Worm (Caenorhabditis elegans) whole organism, young adult: ENCODE results near the gene K01G5.10.

Experiments
- B0019.2 ChIP-seq: fragments of 200-800 bp; sonication (Bioruptor generic); conservative IDR thresholded peaks from 2 replicates; pipeline ENCODE4 v1.3.6; 2022; ENCODE audit warnings: missing genetic modification reagents, missing genetic modification characterization, missing compliant biosample characterization
- F23B12.7 ChIP-seq: sonication (generic microtip); optimal IDR thresholded peaks from 2 replicates; lab custom pipeline; 2017; ENCODE audit warnings: missing genetic modification characterization, mild to moderate bottlenecking, missing compliant biosample characterization, antibody characterized with exemption, moderate library complexity; ENCODE audit not compliant: insufficient read depth
- F37B4.10 ChIP-seq: fragments of 200-800 bp; sonication (Bioruptor generic); IDR thresholded peaks from 2 replicates; pipeline ENCODE4 v1.3.6; 2022; ENCODE audit warnings: missing genetic modification characterization, missing compliant biosample characterization
- F52B5.7 ChIP-seq: sonication (generic microtip); optimal IDR thresholded peaks from 2 replicates; lab custom pipeline; 2016; ENCODE audit warnings: mild to moderate bottlenecking, missing genetic modification characterization, missing compliant biosample characterization
- K12H6.12 ChIP-seq: fragments of 200-800 bp; sonication (Bioruptor generic); optimal IDR thresholded peaks from 2 replicates; lab custom pipeline; 2018; ENCODE audit warnings: mild to moderate bottlenecking, missing genetic modification characterization, missing compliant biosample characterization
- T26A5.8 ChIP-seq: sonication (generic microtip); optimal IDR thresholded peaks from 2 replicates; lab custom pipeline; 2016; ENCODE audit warnings: missing genetic modification characterization, missing compliant biosample characterization
- Y53F4B.3 ChIP-seq: fragments of 200-800 bp; sonication (Bioruptor generic); IDR thresholded peaks from 2 replicates; pipeline ENCODE4 v1.3.6; 2022; ENCODE audit warnings: missing genetic modification reagents, missing genetic modification characterization, missing compliant biosample characterization
- Y53G8AR.9 ChIP-seq: fragments of 200-800 bp; sonication (Bioruptor generic); conservative IDR thresholded peaks from 2 replicates; pipeline ENCODE4 v1.3.6; 2022; ENCODE audit warnings: missing genetic modification reagents, missing genetic modification characterization, missing compliant biosample characterization
- Y56A3A.18 ChIP-seq: fragments of 200-800 bp; sonication (Bioruptor generic); IDR thresholded peaks from 2 replicates; pipeline ENCODE4 v1.3.6; 2022; ENCODE audit warnings: missing genetic modification reagents, missing genetic modification characterization, missing compliant biosample characterization
- aptf-2 ChIP-seq: fragments of 200-800 bp; sonication (Bioruptor generic); conservative IDR thresholded peaks from 2 replicates; pipeline ENCODE4 v1.3.6; 2022; ENCODE audit warnings: missing genetic modification reagents, missing genetic modification characterization, missing compliant biosample characterization
- aptf-3 ChIP-seq: fragments of 200-800 bp; sonication (Bioruptor generic); IDR thresholded peaks from 2 replicates; pipeline ENCODE4 v1.3.6; 2022; ENCODE audit warnings: missing genetic modification characterization, missing compliant biosample characterization
- athp-1 ChIP-seq: sonication (generic microtip); optimal IDR thresholded peaks from 2 replicates; lab custom pipeline; 2017; ENCODE audit warnings: mild to moderate bottlenecking, missing genetic modification characterization, missing compliant biosample characterization
- attf-3 ChIP-seq: fragments of 200-800 bp; sonication (Bioruptor generic); conservative IDR thresholded peaks from 2 replicates; pipeline ENCODE4 v1.3.6; 2022; ENCODE audit warnings: missing genetic modification reagents, missing genetic modification characterization, missing compliant biosample characterization
- attf-5 ChIP-seq: fragments of 200-800 bp; sonication (Bioruptor generic); optimal IDR thresholded peaks from 2 replicates; lab custom pipeline; 2018; ENCODE audit warnings: mild to moderate bottlenecking, missing genetic modification characterization, missing compliant biosample characterization
- attf-6 ChIP-seq: fragments of 200-800 bp; sonication (Bioruptor generic); IDR thresholded peaks from 2 replicates; pipeline ENCODE4 v1.3.6; 2022; ENCODE audit warnings: missing genetic modification reagents, missing genetic modification characterization, missing compliant biosample characterization
- bed-1 ChIP-seq: fragments of 200-800 bp; sonication (Bioruptor generic); IDR thresholded peaks from 2 replicates; pipeline ENCODE4 v1.3.6; 2022; ENCODE audit warnings: missing genetic modification reagents, missing genetic modification characterization, missing compliant biosample characterization
- bed-2 ChIP-seq: fragments of 200-800 bp; sonication (Bioruptor generic); IDR thresholded peaks from 2 replicates; pipeline ENCODE4 v1.3.6; 2022; ENCODE audit warnings: missing genetic modification reagents, missing genetic modification characterization, missing compliant biosample characterization
- ccch-3 ChIP-seq: fragments of 200-800 bp; sonication (Bioruptor generic); optimal IDR thresholded peaks from 2 replicates; lab custom pipeline; 2018; ENCODE audit warnings: mild to moderate bottlenecking, missing genetic modification characterization, missing compliant biosample characterization
- ceh-27 ChIP-seq: fragments of 200-800 bp; sonication (Bioruptor generic); optimal IDR thresholded peaks from 2 replicates; lab custom pipeline; 2018; ENCODE audit warnings: mild to moderate bottlenecking, missing genetic modification characterization, moderate library complexity, missing compliant biosample characterization
- ceh-40 ChIP-seq: fragments of 200-800 bp; sonication (Bioruptor generic); IDR thresholded peaks from 2 replicates; pipeline ENCODE4 v1.3.6; 2022; ENCODE audit warnings: missing genetic modification characterization, missing compliant biosample characterization
- ceh-58 ChIP-seq: fragments of 200-800 bp; sonication (Bioruptor generic); IDR thresholded peaks from 2 replicates; pipeline ENCODE4 v1.3.6; 2022; ENCODE audit warnings: missing genetic modification characterization, missing compliant biosample characterization
- dpl-1 ChIP-seq: fragments of 150-350 bp; optimal IDR thresholded peaks from 2 replicates; lab custom pipeline; 2014; ENCODE audit warnings: missing biosample characterization, missing genetic modification reagents, missing genetic modification characterization
- ekl-4 ChIP-seq: fragments of 200-800 bp; sonication (Bioruptor generic); IDR thresholded peaks from 2 replicates; pipeline ENCODE4 v1.3.6; 2022; ENCODE audit warnings: missing genetic modification reagents, missing genetic modification characterization, missing compliant biosample characterization
- ets-4 ChIP-seq: fragments of 200-800 bp; sonication (Bioruptor generic); optimal IDR thresholded peaks from 2 replicates; lab custom pipeline; 2018; ENCODE audit warnings: mild to moderate bottlenecking, missing genetic modification characterization, missing compliant biosample characterization
- him-1 ChIP-seq: sonication (generic microtip); optimal IDR thresholded peaks from 2 replicates; lab custom pipeline; 2016; ENCODE audit warnings: missing genotype, missing genetic modification reagents, missing genetic modification characterization, missing compliant biosample characterization
- hlh-12 ChIP-seq: sonication (generic microtip); optimal IDR thresholded peaks from 2 replicates; lab custom pipeline; 2016; ENCODE audit warnings: missing genetic modification characterization, missing compliant biosample characterization
- hlh-26 ChIP-seq: fragments of 200-800 bp; sonication (Bioruptor generic); conservative IDR thresholded peaks from 2 replicates; pipeline ENCODE4 v1.3.6; 2022; ENCODE audit warnings: missing genetic modification reagents, missing genetic modification characterization, missing compliant biosample characterization
- hmg-1.2 ChIP-seq: fragments of 200-800 bp; sonication (Bioruptor generic); IDR thresholded peaks from 2 replicates; pipeline ENCODE4 v1.3.6; 2022; ENCODE audit warnings: missing genetic modification reagents, missing genetic modification characterization, missing compliant biosample characterization
- hrde-1 ChIP-seq: sonication (generic microtip); optimal IDR thresholded peaks from 2 replicates; lab custom pipeline; 2016; ENCODE audit warnings: missing genetic modification characterization, mild to moderate bottlenecking, missing compliant biosample characterization, moderate library complexity, missing genotype, missing genetic modification reagents, borderline replicate concordance
- lin-35 ChIP-seq, 3 experiments: fragments of 150-350 bp in 2 of 3; sonication (generic microtip) in 1 of 3; optimal IDR thresholded peaks; 2 replicates each; lab custom pipeline; 2014 to 2018; ENCODE audit warnings: missing biosample characterization in 3 of 3, missing genetic modification characterization in 3 of 3, missing genetic modification reagents in 3 of 3
- lin-40 ChIP-seq: sonication (generic microtip); optimal IDR thresholded peaks from 2 replicates; lab custom pipeline; 2016; ENCODE audit warnings: missing genetic modification characterization, mild to moderate bottlenecking, missing compliant biosample characterization, missing genotype, missing genetic modification reagents
- lin-54 ChIP-seq: fragments of 200-800 bp; sonication (Bioruptor generic); optimal IDR thresholded peaks from 2 replicates; lab custom pipeline; 2018; ENCODE audit warnings: mild to moderate bottlenecking, missing genetic modification characterization, missing compliant biosample characterization
- lsl-1 ChIP-seq: fragments of 200-800 bp; sonication (Bioruptor generic); optimal IDR thresholded peaks from 2 replicates; lab custom pipeline; 2018; ENCODE audit warnings: mild to moderate bottlenecking, missing genetic modification characterization, moderate library complexity, missing compliant biosample characterization
- madf-10 ChIP-seq: sonication (generic microtip); optimal IDR thresholded peaks from 2 replicates; lab custom pipeline; 2016; ENCODE audit warnings: mild to moderate bottlenecking, missing genetic modification characterization, missing compliant biosample characterization
- madf-8 ChIP-seq: fragments of 200-800 bp; sonication (Bioruptor generic); conservative IDR thresholded peaks from 2 replicates; pipeline ENCODE4 v1.3.6; 2022; ENCODE audit warnings: missing genetic modification reagents, missing genetic modification characterization, missing compliant biosample characterization
- nfya-2 ChIP-seq: fragments of 200-800 bp; sonication (Bioruptor generic); IDR thresholded peaks from 2 replicates; pipeline ENCODE4 v1.3.6; 2022; ENCODE audit warnings: missing genetic modification reagents, missing genetic modification characterization, missing compliant biosample characterization
- nhr-80 ChIP-seq: sonication (generic microtip); optimal IDR thresholded peaks from 2 replicates; lab custom pipeline; 2016; ENCODE audit warnings: missing genetic modification characterization, missing compliant biosample characterization
- sdz-38 ChIP-seq: sonication (generic microtip); optimal IDR thresholded peaks from 2 replicates; lab custom pipeline; 2016; ENCODE audit warnings: missing genotype, missing genetic modification characterization, missing compliant biosample characterization
- snpc-3.4 ChIP-seq: sonication (generic microtip); optimal IDR thresholded peaks from 2 replicates; lab custom pipeline; 2017; ENCODE audit warnings: missing genetic modification characterization, mild to moderate bottlenecking, missing compliant biosample characterization, antibody characterized with exemption, moderate library complexity, missing genotype, missing genetic modification reagents
- snpc-4 ChIP-seq, 5 experiments: fragments of 150-350 bp in 1 of 5; sonication (generic microtip) in 4 of 5; optimal IDR thresholded peaks; 2 replicates each; lab custom pipeline; 2014 to 2018; ENCODE audit warnings: missing genetic modification characterization in 5 of 5, missing biosample characterization in 3 of 5, antibody characterized with exemption in 2 of 5, mild to moderate bottlenecking in 2 of 5, missing compliant biosample characterization in 2 of 5, missing genotype in 2 of 5, moderate library complexity in 2 of 5, missing genetic modification reagents in 1 of 5
- somi-1 ChIP-seq: fragments of 200-800 bp; sonication (Bioruptor generic); optimal IDR thresholded peaks from 2 replicates; lab custom pipeline; 2018; ENCODE audit warnings: mild to moderate bottlenecking, missing genetic modification characterization, missing compliant biosample characterization
- sptf-2 ChIP-seq: fragments of 200-800 bp; sonication (Bioruptor generic); optimal IDR thresholded peaks from 2 replicates; lab custom pipeline; 2018; ENCODE audit warnings: mild to moderate bottlenecking, missing genetic modification characterization, missing compliant biosample characterization
- tbp1 ChIP-seq: fragments of 200-800 bp; sonication (Bioruptor generic); optimal IDR thresholded peaks from 2 replicates; lab custom pipeline; 2018; ENCODE audit warnings: mild to moderate bottlenecking, missing genetic modification characterization, missing compliant biosample characterization
- zim-3 ChIP-seq: sonication (generic microtip); optimal IDR thresholded peaks from 2 replicates; lab custom pipeline; 2017; ENCODE audit warnings: mild to moderate bottlenecking, missing genetic modification characterization, moderate library complexity, missing compliant biosample characterization
- ztf-18 ChIP-seq: sonication (generic microtip); optimal IDR thresholded peaks from 2 replicates; lab custom pipeline; 2016; ENCODE audit warnings: missing genotype, mild to moderate bottlenecking, missing genetic modification characterization, missing compliant biosample characterization
- ztf-22 ChIP-seq: fragments of 200-800 bp; sonication (Bioruptor generic); optimal IDR thresholded peaks from 2 replicates; lab custom pipeline; 2018; ENCODE audit warnings: mild to moderate bottlenecking, missing genetic modification characterization, moderate library complexity, missing compliant biosample characterization
- ztf-28 ChIP-seq: fragments of 200-800 bp; sonication (Bioruptor generic); IDR thresholded peaks from 2 replicates; pipeline ENCODE4 v1.3.6; 2022; ENCODE audit warnings: missing genetic modification reagents, missing genetic modification characterization, missing compliant biosample characterization
- ztf-3 ChIP-seq: fragments of 200-800 bp; sonication (Bioruptor generic); optimal IDR thresholded peaks from 2 replicates; lab custom pipeline; 2018; ENCODE audit warnings: mild to moderate bottlenecking, missing genetic modification characterization, missing compliant biosample characterization

Gene K01G5.10

ce11 chrIII:10711192-10711673 lies 47.1 kb downstream of the K01G5.10 start, which contains the start of gene W09D10.5 (continued):
- TF ChIP-seq lin-35 (GFP tag; optimal IDR thresholded peaks at IDR 0.05; lab: Kevin White, UChicago): no peak
- peak; percentile 57 for TF ChIP-seq F52B5.7 (tag; lab: Kevin White, UChicago)
- no peak for TF ChIP-seq ztf-3 (GFP tag; lab: Kevin White, UChicago)
- TF ChIP-seq attf-6 (GFP tag; lab: Robert Waterston, UW): no peak
- TF ChIP-seq attf-3 (GFP tag; lab: Robert Waterston, UW): no peak
- TF ChIP-seq nhr-80 (tag; lab: Kevin White, UChicago): peak; percentile 64
- no peak for TF ChIP-seq sdz-38
- no peak for TF ChIP-seq F23B12.7 (tag; lab: Kevin White, UChicago)
- peak; percentile 39 for TF ChIP-seq lin-54 (GFP tag; lab: Kevin White, UChicago)
- no peak for TF ChIP-seq sptf-2 (GFP tag; lab: Kevin White, UChicago)
- no peak for TF ChIP-seq aptf-2
- no peak for TF ChIP-seq dpl-1 (GFP tag; lab: Kevin White, UChicago)
- TF ChIP-seq Y53G8AR.9 (GFP tag; lab: Robert Waterston, UW): peak; percentile 42; the same call in 1 of the 2 replicates
- 0 out of 2 replicates have a peak, but pooled peaks have one; percentile 14 for TF ChIP-seq F37B4.10 (GFP tag; lab: Robert Waterston, UW)
- TF ChIP-seq K12H6.12: peak; percentile 7
- TF ChIP-seq attf-5: no peak
- no peak for TF ChIP-seq hrde-1
- TF ChIP-seq him-1 (tag; lab: Kevin White, UChicago): no peak
- no peak for TF ChIP-seq bed-1
- TF ChIP-seq athp-1 (tag; lab: Kevin White, UChicago): peak; percentile 53
- TF ChIP-seq ekl-4 (GFP tag; lab: Robert Waterston, UW): peak; percentile 57; the same call in 1 of the 2 replicates
- TF ChIP-seq ccch-3 (GFP tag; lab: Kevin White, UChicago): no peak
- TF ChIP-seq ets-4 (GFP tag; lab: Kevin White, UChicago): no peak
- no peak for TF ChIP-seq ceh-58 (GFP tag; lab: Robert Waterston, UW)
- no peak for TF ChIP-seq ceh-40 (GFP tag; lab: Robert Waterston, UW)
- no peak for TF ChIP-seq snpc-4 (GFP tag; optimal IDR thresholded peaks at IDR 0.05; lab: Kevin White, UChicago)
- no peak for TF ChIP-seq snpc-4 (tag; optimal IDR thresholded peaks at IDR 0.05; lab: Kevin White, UChicago)
- TF ChIP-seq zim-3 (tag; lab: Kevin White, UChicago): peak; percentile 78
- TF ChIP-seq B0019.2 (GFP tag; lab: Robert Waterston, UW): no peak
- no peak for TF ChIP-seq ztf-28 (GFP tag; lab: Robert Waterston, UW)
- TF ChIP-seq Y53F4B.3 (GFP tag; lab: Robert Waterston, UW): no peak
- peak; percentile 18 for TF ChIP-seq madf-10 (tag; lab: Kevin White, UChicago)
- no peak for TF ChIP-seq bed-2 (GFP tag; lab: Robert Waterston, UW)
- no peak for TF ChIP-seq nfya-2 (GFP tag; lab: Robert Waterston, UW)
- no peak for TF ChIP-seq T26A5.8
- TF ChIP-seq hlh-12 (tag; lab: Kevin White, UChicago): no peak
- TF ChIP-seq ztf-22: no peak
- TF ChIP-seq tbp1 (GFP tag; lab: Kevin White, UChicago): no peak
- TF ChIP-seq hmg-1.2: no peak
- TF ChIP-seq aptf-3 (GFP tag; lab: Robert Waterston, UW): no peak; the same call in 1 of the 2 replicates
- TF ChIP-seq ceh-27 (GFP tag; lab: Kevin White, UChicago): no peak
- peak; percentile 63; the same call in 1 of the 2 replicates for TF ChIP-seq Y56A3A.18 (GFP tag; lab: Robert Waterston, UW)
- TF ChIP-seq somi-1: no peak
- no peak for TF ChIP-seq hlh-26 (GFP tag; lab: Robert Waterston, UW)
- no peak for TF ChIP-seq madf-8 (GFP tag; lab: Robert Waterston, UW)
- no peak for TF ChIP-seq snpc-3.4 (tag; lab: Kevin White, UChicago)
- TF ChIP-seq lsl-1: no peak
- peak; percentile 60 for TF ChIP-seq lin-40 (tag; lab: Kevin White, UChicago)
- peak; percentile 16 for TF ChIP-seq ztf-18 (tag; lab: Kevin White, UChicago)
- TF ChIP-seq, all 124 proteins: peak for 38
